Worm (Caenorhabditis elegans): ENCODE results near the gene K11H12.5.

Gene K11H12.5

ce11 chrIV:654526-655440, 21.6 kb upstream of the K11H12.5 start, which contains the start of the genes rpl-15 and K11H12.8 (continued):
- TF ChIP-seq unc-62 (GFP tag; optimal IDR thresholded peaks at IDR 0.05) (peak; percentile 93), ztf-11 (tag; optimal IDR thresholded peaks at IDR 0.05) (peak; percentile 92), cnd-1 (tag; optimal IDR thresholded peaks at IDR 0.05) (peak; percentile 96), lin-13 (tag; optimal IDR thresholded peaks at IDR 0.05) (peak; percentile 100)

- TF ChIP-seq bed-3 (GFP tag; optimal IDR thresholded peaks at IDR 0.05) (no peak), M03D4.4 (tag; optimal IDR thresholded peaks at IDR 0.05) (no peak), lsy-2 (tag; optimal IDR thresholded peaks at IDR 0.05) (no peak), ceh-83 (GFP tag; optimal IDR thresholded peaks at IDR 0.05) (no peak), cnd-1 (tag; optimal IDR thresholded peaks at IDR 0.05) (no peak), flh-1 (GFP tag; optimal IDR thresholded peaks at IDR 0.05) (no peak), pha-4 (tag; optimal IDR thresholded peaks at IDR 0.05) (no peak), nhr-28 (tag; optimal IDR thresholded peaks at IDR 0.05) (no peak), unc-62 (GFP tag; optimal IDR thresholded peaks at IDR 0.05) (no peak), nhr-12 (tag; optimal IDR thresholded peaks at IDR 0.05) (no peak), nhr-76 (tag; optimal IDR thresholded peaks at IDR 0.05) (no peak), mep-1 (tag; optimal IDR thresholded peaks at IDR 0.05) (no peak), lin-13 (tag; optimal IDR thresholded peaks at IDR 0.05) (no peak), unc-120 (tag; optimal IDR thresholded peaks at IDR 0.05; ENCODE audit: poor library complexity, severe bottlenecking) (no peak), ham-2 (GFP tag; optimal IDR thresholded peaks at IDR 0.05) (no peak), tbx-8 (GFP tag; optimal IDR thresholded peaks at IDR 0.05) (no peak), nhr-237 (tag; optimal IDR thresholded peaks at IDR 0.05) (no peak)
These were observed 19.3 kb upstream of the K11H12.5 start for ce11 chrIV:657046-657445.

ce11 chrIV:657932-658331, 18.4 kb upstream of the K11H12.5 start:
- no peak for TF ChIP-seq hlh-1 (tag; optimal IDR thresholded peaks at IDR 0.05)
- TF ChIP-seq cnd-1 (tag; optimal IDR thresholded peaks at IDR 0.05): peak; percentile 9
- TF ChIP-seq mep-1 (tag; optimal IDR thresholded peaks at IDR 0.05): peak; percentile 9
- TF ChIP-seq drap-1 (GFP tag; optimal IDR thresholded peaks at IDR 0.05): no peak
- peak; percentile 24 for TF ChIP-seq pha-4 (tag; optimal IDR thresholded peaks at IDR 0.05)
- peak; percentile 35 for TF ChIP-seq lin-13 (tag; optimal IDR thresholded peaks at IDR 0.05)
- peak; percentile 5 for TF ChIP-seq nhr-2 (tag; optimal IDR thresholded peaks at IDR 0.05)

- no peak for TF ChIP-seq unc-62 (GFP tag; optimal IDR thresholded peaks at IDR 0.05)
These were observed 17.7 kb upstream of the K11H12.5 start for ce11 chrIV:658497-659177.

- TF ChIP-seq cnd-1 (tag; optimal IDR thresholded peaks at IDR 0.05) (no peak), ces-1 (GFP tag; optimal IDR thresholded peaks at IDR 0.05) (peak; percentile 21)
These were observed 16.8 kb upstream of the K11H12.5 start for ce11 chrIV:659585-659984.

- TF ChIP-seq ceh-39 (tag; optimal IDR thresholded peaks at IDR 0.05): no peak
- no peak for TF ChIP-seq mls-2 (tag; optimal IDR thresholded peaks at IDR 0.05)
- no peak for TF ChIP-seq lsy-2 (tag; optimal IDR thresholded peaks at IDR 0.05)
- peak; percentile 47 for TF ChIP-seq unc-62 (GFP tag; optimal IDR thresholded peaks at IDR 0.05)
- TF ChIP-seq M03D4.4 (tag; optimal IDR thresholded peaks at IDR 0.05): no peak
These were observed 14.8 kb upstream of the K11H12.5 start for ce11 chrIV:661623-662022.

ce11 chrIV:664122-664521, 12.3 kb upstream of the K11H12.5 start:
- TF ChIP-seq unc-62 (GFP tag; optimal IDR thresholded peaks at IDR 0.05) (peak; percentile 31), pha-4 (tag; optimal IDR thresholded peaks at IDR 0.05) (no peak), flh-1 (GFP tag; optimal IDR thresholded peaks at IDR 0.05) (no peak), bed-3 (GFP tag; optimal IDR thresholded peaks at IDR 0.05) (no peak)

All from whole organism, mixed stage, embryonic.